Worm (Caenorhabditis elegans) whole organism, L1 larva: ENCODE results near the gene F58D2.2.
A peak's percentile ranks its signal among the peaks of the same experiment; 100 is the strongest.

Source experiments
- C34B4.2 ChIP-seq: sonication (generic microtip); optimal IDR thresholded peaks from 2 replicates; lab custom pipeline; 2017; ENCODE audit warnings: mild to moderate bottlenecking, missing genetic modification characterization, missing compliant biosample characterization
- F16B12.6 ChIP-seq: fragments of 150-350 bp; optimal IDR thresholded peaks from 2 replicates; lab custom pipeline; 2014; ENCODE audit warnings: missing biosample characterization, missing genetic modification characterization
- Y116A8C.19 ChIP-seq: sonication (generic microtip); optimal IDR thresholded peaks from 2 replicates; lab custom pipeline; 2016; ENCODE audit warnings: missing compliant biosample characterization, missing genetic modification characterization, borderline replicate concordance
- aha-1 ChIP-seq: fragments of 150-350 bp; optimal IDR thresholded peaks from 2 replicates; lab custom pipeline; 2014; ENCODE audit warnings: missing biosample characterization, missing genetic modification characterization
- alr-1 ChIP-seq: fragments of 200-800 bp; sonication (Bioruptor generic); optimal IDR thresholded peaks from 2 replicates; lab custom pipeline; 2018; ENCODE audit warnings: borderline replicate concordance, mild to moderate bottlenecking, missing genetic modification characterization, missing compliant biosample characterization
- blmp-1 ChIP-seq: fragments of 150-350 bp; optimal IDR thresholded peaks from 2 replicates; lab custom pipeline; 2014; ENCODE audit warnings: missing biosample characterization, missing genetic modification characterization
- ceh-63 ChIP-seq: fragments of 200-800 bp; sonication (Bioruptor generic); optimal IDR thresholded peaks from 2 replicates; lab custom pipeline; 2018; ENCODE audit warnings: mild to moderate bottlenecking, missing genetic modification characterization, missing compliant biosample characterization
- ceh-88 ChIP-seq: fragments of 200-800 bp; sonication (Bioruptor generic); IDR thresholded peaks from 2 replicates; pipeline ENCODE4 v1.3.6; 2022; ENCODE audit warnings: missing genetic modification characterization, missing compliant biosample characterization
- dpl-1 ChIP-seq, 3 experiments: fragments of 150-350 bp in 2 of 3; sonication (generic microtip) in 1 of 3; optimal IDR thresholded peaks; 2 replicates each; lab custom pipeline; 2014 to 2017; ENCODE audit warnings: missing biosample characterization in 3 of 3, missing genetic modification characterization in 3 of 3, missing genetic modification reagents in 3 of 3
- efl-1 ChIP-seq, 4 experiments: fragments of 150-350 bp; optimal IDR thresholded peaks in 3 of 4; peaks in 1 of 4; 1 replicate in 1 of 4; 2 replicates in 3 of 4; lab custom pipeline; 2014; ENCODE audit warnings: missing biosample characterization in 2 of 4, missing genetic modification characterization in 2 of 4, missing genetic modification reagents in 2 of 4
- egl-27 ChIP-seq, 2 experiments: fragments of 150-350 bp in 1 of 2; sonication (generic microtip); optimal IDR thresholded peaks; 3 replicates each; lab custom pipeline; 2017 to 2018; ENCODE audit warnings: missing biosample characterization in 2 of 2, missing genetic modification characterization in 2 of 2, missing genetic modification reagents in 2 of 2
- ets-5 ChIP-seq: fragments of 200-800 bp; sonication (Bioruptor generic); IDR thresholded peaks from 2 replicates; pipeline ENCODE4 v1.3.6; 2022; ENCODE audit warnings: missing genetic modification characterization, missing compliant biosample characterization
- grh-1 ChIP-seq: fragments of 200-800 bp; sonication (Bioruptor generic); IDR thresholded peaks from 2 replicates; pipeline ENCODE4 v1.3.6; 2022; ENCODE audit warnings: missing genetic modification reagents, missing genetic modification characterization, missing compliant biosample characterization
- hpl-2 ChIP-seq: fragments of 150-350 bp; optimal IDR thresholded peaks from 2 replicates; lab custom pipeline; 2014; ENCODE audit warnings: missing biosample characterization, missing genetic modification reagents, missing genetic modification characterization
- lin-13 ChIP-seq: fragments of 150-350 bp; optimal IDR thresholded peaks from 2 replicates; lab custom pipeline; 2014; ENCODE audit warnings: missing biosample characterization, missing genetic modification reagents, missing genetic modification characterization
- lin-14 ChIP-seq: fragments of 200-800 bp; sonication (Bioruptor generic); optimal IDR thresholded peaks from 2 replicates; lab custom pipeline; 2018; ENCODE audit warnings: mild to moderate bottlenecking, missing genetic modification characterization, moderate library complexity, missing compliant biosample characterization
- lin-35 ChIP-seq, 2 experiments: fragments of 150-350 bp; optimal IDR thresholded peaks; 2 replicates each; lab custom pipeline; 2014; ENCODE audit warnings: missing biosample characterization in 2 of 2, missing genetic modification characterization in 2 of 2, missing genetic modification reagents in 2 of 2
- lin-39 ChIP-seq: fragments of 150-350 bp; optimal IDR thresholded peaks from 2 replicates; lab custom pipeline; 2014; ENCODE audit warnings: missing biosample characterization, missing genetic modification reagents, missing genetic modification characterization
- lsy-2 ChIP-seq, 2 experiments: fragments of 150-350 bp; optimal IDR thresholded peaks; 2 replicates each; lab custom pipeline; 2014; ENCODE audit warnings: missing biosample characterization in 2 of 2, missing genetic modification characterization in 2 of 2
- nhr-237 ChIP-seq: fragments of 150-350 bp; optimal IDR thresholded peaks from 2 replicates; lab custom pipeline; 2014; ENCODE audit warnings: missing biosample characterization, missing genetic modification characterization
- nhr-71 ChIP-seq: sonication (generic microtip); optimal IDR thresholded peaks from 2 replicates; lab custom pipeline; 2016; ENCODE audit warnings: mild to moderate bottlenecking, missing genetic modification characterization, moderate library complexity, missing compliant biosample characterization
- nhr-85 ChIP-seq: sonication (generic microtip); peaks from one replicate; lab custom pipeline; 2016; ENCODE audit warnings: missing genetic modification characterization, inconsistent platforms, missing compliant biosample characterization
- nhr-90 ChIP-seq: sonication (generic microtip); optimal IDR thresholded peaks from 2 replicates; lab custom pipeline; 2016; ENCODE audit warnings: mild to moderate bottlenecking, missing genetic modification characterization, missing compliant biosample characterization; ENCODE audit not compliant: poor library complexity
- snpc-4 ChIP-seq: fragments of 150-350 bp; optimal IDR thresholded peaks from 2 replicates; lab custom pipeline; 2014; ENCODE audit warnings: missing biosample characterization, missing genetic modification characterization
- sup-37 ChIP-seq: fragments of 200-800 bp; sonication (Bioruptor generic); optimal IDR thresholded peaks from 2 replicates; lab custom pipeline; 2018; ENCODE audit warnings: mild to moderate bottlenecking, missing genetic modification characterization, missing compliant biosample characterization
- unc-30 ChIP-seq: sonication (generic microtip); optimal IDR thresholded peaks from 2 replicates; lab custom pipeline; 2017; ENCODE audit warnings: missing biosample characterization, missing genetic modification characterization
- unc-62 ChIP-seq: fragments of 150-350 bp; optimal IDR thresholded peaks from 2 replicates; lab custom pipeline; 2014; ENCODE audit warnings: missing biosample characterization, missing genetic modification reagents, missing genetic modification characterization
- unc-86 ChIP-seq: sonication (generic microtip); optimal IDR thresholded peaks from 2 replicates; lab custom pipeline; 2016; ENCODE audit warnings: missing genetic modification characterization, missing compliant biosample characterization
- unc-98 ChIP-seq: fragments of 200-800 bp; sonication (Bioruptor generic); IDR thresholded peaks from 2 replicates; pipeline ENCODE4 v1.3.6; 2022; ENCODE audit warnings: missing genetic modification characterization, missing compliant biosample characterization
- vab-15 ChIP-seq: sonication (generic microtip); optimal IDR thresholded peaks from 2 replicates; lab custom pipeline; 2017; ENCODE audit warnings: missing genotype, mild to moderate bottlenecking, missing genetic modification characterization, missing compliant biosample characterization
- xbp-1 ChIP-seq: sonication (generic microtip); optimal IDR thresholded peaks from 2 replicates; lab custom pipeline; 2016; ENCODE audit warnings: missing genetic modification characterization, missing compliant biosample characterization
- ztf-11 ChIP-seq, 2 experiments: sonication (generic microtip); optimal IDR thresholded peaks; 2 replicates each; lab custom pipeline; 2016 to 2017; ENCODE audit warnings: missing genetic modification characterization in 2 of 2, missing biosample characterization in 1 of 2, missing compliant biosample characterization in 1 of 2
- ztf-4 ChIP-seq: fragments of 150-350 bp; optimal IDR thresholded peaks from 2 replicates; lab custom pipeline; 2014; ENCODE audit warnings: missing biosample characterization, missing genetic modification characterization

F58D2.2 gene

DNA sequence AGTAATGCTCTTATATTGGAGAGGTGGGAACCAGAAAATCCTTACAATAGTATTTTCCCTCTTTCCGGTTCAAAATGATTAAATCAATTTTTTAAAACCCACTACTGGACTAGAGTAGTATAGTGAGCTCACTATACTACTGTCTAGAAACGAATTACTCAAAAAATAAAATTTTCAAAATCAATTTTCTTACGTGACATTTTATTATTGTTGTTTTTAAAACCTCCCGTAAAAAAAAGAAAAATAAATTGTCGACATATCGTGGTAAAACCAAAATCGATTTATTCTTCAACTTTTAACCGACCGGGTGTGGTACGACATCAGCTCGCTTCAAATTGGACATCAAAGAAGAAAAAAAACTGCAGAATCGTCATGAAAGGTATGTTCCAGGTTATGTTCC lies at the start of gene F58D2.2:
Gene F58D2.2, plus strand, starts transcription at position 301 of the 400 bp plus-strand sequence.
- TF ChIP-seq ceh-88 (GFP tag; lab: Robert Waterston, UW) (no peak), lin-13 (GFP tag; lab: Kevin White, UChicago) (no peak), sup-37 (GFP tag; lab: Kevin White, UChicago) (no peak), vab-15 (tag; lab: Kevin White, UChicago) (no peak)

DNA sequence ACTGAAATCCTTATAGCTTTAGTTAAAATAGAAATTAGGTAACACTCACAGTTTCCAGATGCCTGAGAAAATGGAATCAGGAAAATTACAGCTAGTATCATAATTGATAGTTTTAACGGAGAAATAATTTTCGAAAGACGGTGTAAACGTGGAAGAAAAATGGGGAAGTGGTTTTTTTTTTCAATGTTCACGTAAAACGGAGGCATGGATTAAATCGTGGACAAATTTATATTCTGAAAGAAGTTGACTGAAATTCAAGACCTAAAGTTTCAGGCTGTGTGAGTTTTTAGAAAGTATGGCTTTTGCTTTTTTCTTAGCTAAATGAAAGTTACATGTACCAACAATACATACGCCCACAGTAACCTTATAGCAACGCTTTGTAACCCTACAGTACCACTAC lies 47.3 kb upstream of the F58D2.2 start, which contains the start of gene spe-43:
Gene spe-43, minus strand, starts transcription at position 101 of the 400 bp plus-strand sequence.
- TF ChIP-seq Y116A8C.19 (no peak), nhr-237 (tag; lab: Kevin White, UChicago) (no peak), sup-37 (GFP tag; lab: Kevin White, UChicago) (no peak), snpc-4 (no peak), unc-98 (no peak), grh-1 (GFP tag; lab: Robert Waterston, UW) (no peak), xbp-1 (tag; lab: Kevin White, UChicago) (no peak), alr-1 (no peak)

DNA sequence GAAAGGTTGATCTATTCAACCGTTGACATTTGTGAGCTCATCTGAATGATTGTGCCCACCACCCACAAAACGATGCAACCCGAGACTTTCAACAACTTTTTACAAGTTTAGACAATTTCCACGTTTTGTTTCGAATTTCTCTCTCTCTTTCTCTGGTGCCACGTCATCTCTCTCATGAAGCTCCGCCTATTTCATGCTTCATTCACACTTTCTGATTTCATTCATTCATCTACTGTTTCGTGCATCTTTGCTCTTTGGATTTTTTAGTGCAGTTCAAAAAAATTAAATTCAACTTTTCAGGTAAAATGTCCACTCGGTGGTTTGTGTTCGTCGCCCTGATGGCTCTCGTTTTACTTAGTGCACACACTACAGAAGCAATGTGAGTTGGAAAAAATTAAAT lies 40.3 kb upstream of the F58D2.2 start, which contains the start of gene nlp-79:
Gene nlp-79, plus strand, starts transcription at position 301 of the 400 bp plus-strand sequence.
- TF ChIP-seq blmp-1 (tag; lab: Kevin White, UChicago) (no peak), unc-62 (GFP tag; lab: Kevin White, UChicago) (no peak), ceh-63 (no peak), sup-37 (GFP tag; lab: Kevin White, UChicago) (no peak), lin-14 (no peak), unc-30 (tag; lab: Kevin White, UChicago) (no peak), egl-27 (tag; optimal IDR thresholded peaks at IDR 0.05; lab: Kevin White, UChicago) (no peak), lsy-2 (tag; optimal IDR thresholded peaks at IDR 0.05; lab: Kevin White, UChicago) (no peak), F16B12.6 (no peak), ztf-4 (tag; lab: Kevin White, UChicago) (no peak), ztf-11 (tag; optimal IDR thresholded peaks at IDR 0.05; lab: Kevin White, UChicago) (no peak), ets-5 (GFP tag; lab: Robert Waterston, UW) (no peak), nhr-90 (tag; lab: Kevin White, UChicago) (no peak), C34B4.2 (tag; lab: Kevin White, UChicago) (no peak), hpl-2 (GFP tag; lab: Kevin White, UChicago) (no peak), unc-86 (tag; lab: Kevin White, UChicago) (no peak), nhr-85 (tag; lab: Kevin White, UChicago) (no peak), aha-1 (tag; lab: Kevin White, UChicago) (no peak)

DNA sequence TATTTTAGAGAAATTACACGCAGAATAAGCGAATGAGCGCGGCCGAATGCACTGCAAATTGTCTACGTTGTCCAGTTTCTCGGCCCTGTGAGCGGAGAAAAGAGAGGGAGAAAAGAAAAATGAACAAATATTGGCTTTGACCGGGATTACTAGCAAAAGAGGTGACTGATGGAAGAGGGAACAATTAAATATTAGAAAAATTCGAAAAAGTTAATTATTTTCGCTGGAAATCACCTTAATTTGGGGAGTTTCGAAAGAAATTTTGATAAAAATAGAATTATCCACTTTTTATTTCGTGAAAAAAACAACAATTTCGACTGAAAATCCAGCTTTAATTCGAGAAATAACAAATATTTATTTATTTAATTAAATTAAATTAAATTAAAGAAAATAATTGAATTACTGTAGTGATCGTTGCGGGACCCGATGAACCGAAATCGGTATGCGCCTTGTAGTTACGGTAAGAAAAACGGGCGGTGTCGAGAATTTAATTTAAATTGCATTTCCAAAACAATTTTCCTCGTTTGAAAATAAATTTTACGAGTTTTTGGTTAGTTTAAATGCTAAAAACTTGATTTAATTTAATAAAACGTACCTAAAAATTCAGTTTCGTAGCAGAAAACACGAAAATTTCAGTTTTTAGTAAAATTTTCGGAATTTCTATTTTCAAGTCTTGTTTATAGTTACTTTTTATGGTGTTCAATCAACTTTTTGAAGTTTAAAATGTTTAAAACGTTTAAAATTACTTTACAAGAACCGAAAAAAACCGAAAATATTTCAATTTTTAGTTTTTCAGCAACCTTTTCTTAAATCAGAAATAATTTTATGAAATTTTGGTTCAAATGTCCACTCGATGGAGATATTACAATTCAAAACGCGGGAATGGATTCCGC lies 34.9 kb upstream of the F58D2.2 start, which contains the start of the genes crld-1 and msh-5:
Gene crld-1, minus strand, starts transcription at position 51 of the 893 bp plus-strand sequence.
Gene msh-5, plus strand, starts transcription at position 843 of the 893 bp plus-strand sequence.
- no peak for TF ChIP-seq nhr-71 (tag; lab: Kevin White, UChicago)
- TF ChIP-seq dpl-1 (GFP tag; optimal IDR thresholded peaks at IDR 0.05; lab: Kevin White, UChicago) = peak in 1 of 3 experiments; percentile 12
- peak; percentile 29 to 36 for TF ChIP-seq efl-1 (optimal IDR thresholded peaks at IDR 0.05; lab: Kevin White, UChicago)
- TF ChIP-seq efl-1 (GFP tag; optimal IDR thresholded peaks at IDR 0.05 in 1 of 2; lab: Kevin White, UChicago) = peak in 1 of 2 experiments; percentile 81
- peak in 1 of 2 experiments; percentile 21 for TF ChIP-seq lin-35 (GFP tag; optimal IDR thresholded peaks at IDR 0.05; lab: Kevin White, UChicago)
- peak; percentile 24 for TF ChIP-seq nhr-85 (tag; lab: Kevin White, UChicago)
- no peak for TF ChIP-seq lin-39 (tag; lab: Kevin White, UChicago)
- TF ChIP-seq ztf-11 (tag; optimal IDR thresholded peaks at IDR 0.05; lab: Kevin White, UChicago) = no peak
